Fruit fly (Drosophila melanogaster): ENCODE data around the gene CG43291.

DNA sequence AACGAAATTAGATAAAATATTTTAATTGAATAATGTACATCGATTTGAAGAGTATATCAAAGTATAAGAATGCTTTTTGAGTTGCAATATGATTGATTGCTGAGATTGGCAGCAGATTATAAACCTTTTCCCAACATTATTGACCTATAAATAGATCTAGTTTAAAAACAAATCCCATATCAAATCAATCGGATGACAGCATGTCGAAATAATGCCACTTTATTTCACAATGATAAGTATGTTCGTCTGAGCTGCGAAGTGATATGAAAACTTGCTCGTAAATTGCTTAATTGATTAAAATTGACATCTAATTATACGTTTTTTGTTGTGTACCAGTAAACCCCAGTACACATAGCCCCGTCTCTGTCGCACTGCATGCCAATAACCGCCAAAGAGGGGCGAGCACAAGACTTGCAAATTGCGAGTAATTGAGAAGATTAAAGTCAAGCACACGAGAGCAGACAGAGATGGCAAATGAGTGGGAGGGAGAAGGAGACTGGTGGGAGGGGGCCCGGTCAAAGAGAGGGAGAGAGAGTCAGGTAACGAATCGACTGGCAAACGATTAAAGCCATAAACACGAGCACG, 38.7 kb upstream of the CG43291 start:
- TF ChIP-seq h (optimal IDR thresholded peaks at IDR 0.05) (no peak), ttk (optimal IDR thresholded peaks at IDR 0.05) (no peak)

All from Kc167 (cell line).